Fruit fly (Drosophila melanogaster) whole organism, prepupa: ENCODE results near the gene Sap130.

ENCODE experiments used
- Blimp-1 ChIP-seq: fragments of 200-800 bp; sonication (Bioruptor generic); optimal IDR thresholded peaks from 3 replicates; lab custom pipeline; 2017; ENCODE audit warnings: missing biosample characterization, missing genetic modification characterization, mild to moderate bottlenecking, moderate library complexity, missing genetic modification reagents
- CG10631 ChIP-seq: fragments of 200-800 bp; sonication (Bioruptor generic); optimal IDR thresholded peaks from 2 replicates; lab custom pipeline; 2016; ENCODE audit warnings: missing biosample characterization, missing genetic modification characterization
- CG11294 ChIP-seq: fragments of 200-800 bp; sonication (Bioruptor generic); IDR thresholded peaks from 2 replicates; pipeline ENCODE4 v1.3.6; 2022; ENCODE audit warnings: missing biosample characterization, missing genetic modification characterization
- CG11762 ChIP-seq: fragments of 200-800 bp; sonication (Bioruptor generic); optimal IDR thresholded peaks from 3 replicates; lab custom pipeline; 2016; ENCODE audit warnings: missing biosample characterization, missing genetic modification characterization; ENCODE audit not compliant: insufficient read depth
- CG11902 ChIP-seq: fragments of 200-800 bp; sonication (Bioruptor generic); optimal IDR thresholded peaks from 3 replicates; lab custom pipeline; 2016; ENCODE audit warnings: missing biosample characterization, missing genetic modification characterization
- CG15336 ChIP-seq: fragments of 200-800 bp; sonication (Bioruptor generic); IDR thresholded peaks from 2 replicates; pipeline ENCODE4 v1.3.6; 2022; ENCODE audit warnings: missing biosample characterization, missing genetic modification characterization
- CG1621 ChIP-seq: fragments of 200-800 bp; sonication (Bioruptor generic); optimal IDR thresholded peaks from 3 replicates; lab custom pipeline; 2018; ENCODE audit warnings: missing biosample characterization, mild to moderate bottlenecking, missing genetic modification characterization
- CG16779 ChIP-seq: fragments of 200-800 bp; sonication (Bioruptor generic); optimal IDR thresholded peaks from 3 replicates; lab custom pipeline; 2017; ENCODE audit warnings: missing biosample characterization, mild to moderate bottlenecking, missing genetic modification characterization
- CG3032 ChIP-seq: fragments of 200-800 bp; optimal IDR thresholded peaks from 2 replicates; lab custom pipeline; 2019; ENCODE audit warnings: missing biosample characterization, mild to moderate bottlenecking, missing genetic modification characterization, moderate library complexity
- CG31627 ChIP-seq: fragments of 200-800 bp; sonication (Bioruptor generic); optimal IDR thresholded peaks from 3 replicates; lab custom pipeline; 2016; ENCODE audit warnings: missing biosample characterization, missing genetic modification characterization
- CG32006 ChIP-seq: fragments of 200-800 bp; sonication (Bioruptor generic); optimal IDR thresholded peaks from 3 replicates; lab custom pipeline; 2017; ENCODE audit warnings: missing biosample characterization, mild to moderate bottlenecking, missing genetic modification characterization
- CG34406 ChIP-seq: fragments of 200-800 bp; sonication (Bioruptor generic); optimal IDR thresholded peaks from 3 replicates; lab custom pipeline; 2016; ENCODE audit warnings: missing biosample characterization, missing genetic modification characterization
- CG3919 ChIP-seq: fragments of 200-800 bp; sonication (Bioruptor generic); optimal IDR thresholded peaks from 3 replicates; lab custom pipeline; 2016; ENCODE audit warnings: missing biosample characterization, missing genetic modification characterization
- CG4318 ChIP-seq: fragments of 200-800 bp; sonication (Bioruptor generic); optimal IDR thresholded peaks from 3 replicates; lab custom pipeline; 2017; ENCODE audit warnings: missing biosample characterization, mild to moderate bottlenecking, missing genetic modification characterization
- CG6276 ChIP-seq: fragments of 200-800 bp; sonication (Bioruptor generic); optimal IDR thresholded peaks from 2 replicates; lab custom pipeline; 2017; ENCODE audit warnings: missing biosample characterization, mild to moderate bottlenecking, missing genetic modification characterization
- CG6792 ChIP-seq: fragments of 200-800 bp; sonication (Bioruptor generic); optimal IDR thresholded peaks from 3 replicates; lab custom pipeline; 2016; ENCODE audit warnings: missing biosample characterization, missing genetic modification characterization
- CG6808 ChIP-seq: fragments of 200-800 bp; sonication (Bioruptor generic); optimal IDR thresholded peaks from 3 replicates; lab custom pipeline; 2017; ENCODE audit warnings: missing biosample characterization, missing genetic modification characterization, mild to moderate bottlenecking, moderate library complexity, missing genetic modification reagents
- CG6854 ChIP-seq: fragments of 200-800 bp; sonication (Bioruptor generic); optimal IDR thresholded peaks from 2 replicates; lab custom pipeline; 2017; ENCODE audit warnings: missing biosample characterization, mild to moderate bottlenecking, missing genetic modification characterization
- CG8119 ChIP-seq: fragments of 200-800 bp; sonication (Bioruptor generic); IDR thresholded peaks from 3 replicates; pipeline ENCODE4 v1.3.6; 2022; ENCODE audit warnings: missing biosample characterization, missing genetic modification characterization
- CG8319 ChIP-seq: fragments of 200-800 bp; sonication (Bioruptor generic); optimal IDR thresholded peaks from 3 replicates; lab custom pipeline; 2016; ENCODE audit warnings: missing biosample characterization, missing genetic modification characterization
- CG8632 ChIP-seq: fragments of 200-800 bp; sonication (Bioruptor generic); optimal IDR thresholded peaks from 3 replicates; lab custom pipeline; 2016; ENCODE audit warnings: missing biosample characterization, missing genetic modification characterization
- Eip75B ChIP-seq: fragments of 200-800 bp; sonication (Bioruptor generic); optimal IDR thresholded peaks from 3 replicates; lab custom pipeline; 2016; ENCODE audit warnings: missing biosample characterization, missing genetic modification characterization
- Eip78C ChIP-seq: fragments of 200-800 bp; sonication (Bioruptor generic); peaks from one replicate; lab custom pipeline; 2016; ENCODE audit warnings: missing biosample characterization, missing genetic modification characterization
- Eip93F ChIP-seq: fragments of 200-800 bp; sonication (Bioruptor generic); optimal IDR thresholded peaks from 2 replicates; lab custom pipeline; 2016; ENCODE audit warnings: missing biosample characterization, mild to moderate bottlenecking, missing genetic modification characterization
- Ets96B ChIP-seq: fragments of 200-800 bp; optimal IDR thresholded peaks from 2 replicates; lab custom pipeline; 2019; ENCODE audit warnings: missing biosample characterization, mild to moderate bottlenecking, missing genetic modification characterization, moderate library complexity
- Gug ChIP-seq: fragments of 200-800 bp; sonication (Bioruptor generic); IDR thresholded peaks from 2 replicates; pipeline ENCODE4 v1.3.6; 2022; ENCODE audit warnings: missing biosample characterization, missing genetic modification characterization
- Hr38 ChIP-seq: sonication (Bioruptor generic); optimal IDR thresholded peaks from 2 replicates; lab custom pipeline; 2016; ENCODE audit warnings: missing biosample characterization, missing genetic modification characterization
- Hr4 ChIP-seq: fragments of 200-800 bp; sonication (Bioruptor generic); optimal IDR thresholded peaks from 3 replicates; lab custom pipeline; 2016; ENCODE audit warnings: missing biosample characterization, missing genetic modification characterization
- Lpt ChIP-seq: fragments of 200-800 bp; sonication (Bioruptor generic); optimal IDR thresholded peaks from 3 replicates; lab custom pipeline; 2016; ENCODE audit warnings: missing biosample characterization, missing genetic modification characterization
- Met ChIP-seq: fragments of 200-800 bp; sonication (Bioruptor generic); optimal IDR thresholded peaks from 3 replicates; lab custom pipeline; 2016; ENCODE audit warnings: missing biosample characterization, missing genetic modification characterization
- OdsH ChIP-seq: fragments of 200-800 bp; sonication (Bioruptor generic); optimal IDR thresholded peaks from 3 replicates; lab custom pipeline; 2016; ENCODE audit warnings: missing biosample characterization, missing genetic modification characterization
- Smox ChIP-seq: fragments of 200-800 bp; sonication (Bioruptor generic); optimal IDR thresholded peaks from 3 replicates; lab custom pipeline; 2016; ENCODE audit warnings: missing biosample characterization, missing genetic modification characterization
- Sox102F ChIP-seq: fragments of 200-800 bp; sonication (Bioruptor generic); optimal IDR thresholded peaks from 2 replicates; lab custom pipeline; 2016; ENCODE audit warnings: missing biosample characterization, mild to moderate bottlenecking, missing genetic modification characterization
- Sox14 ChIP-seq: fragments of 200-800 bp; sonication (Bioruptor generic); optimal IDR thresholded peaks from 3 replicates; lab custom pipeline; 2016; ENCODE audit warnings: missing biosample characterization, missing genetic modification characterization
- Sox15 ChIP-seq: fragments of 200-800 bp; sonication (Bioruptor generic); optimal IDR thresholded peaks from 3 replicates; lab custom pipeline; 2016; ENCODE audit warnings: missing biosample characterization, missing genetic modification characterization
- achi ChIP-seq: fragments of 200-800 bp; sonication (Bioruptor generic); optimal IDR thresholded peaks from 3 replicates; lab custom pipeline; 2016; ENCODE audit warnings: missing biosample characterization, missing genetic modification characterization
- acj6 ChIP-seq: fragments of 200-800 bp; sonication (Bioruptor generic); optimal IDR thresholded peaks from 3 replicates; lab custom pipeline; 2016; ENCODE audit warnings: missing biosample characterization, missing genetic modification characterization
- dac ChIP-seq: fragments of 200-800 bp; sonication (Bioruptor generic); optimal IDR thresholded peaks from 2 replicates; lab custom pipeline; 2017; ENCODE audit warnings: missing biosample characterization, mild to moderate bottlenecking, missing genetic modification characterization
- dsx ChIP-seq: fragments of 200-800 bp; optimal IDR thresholded peaks from 3 replicates; lab custom pipeline; 2019; ENCODE audit warnings: missing biosample characterization, mild to moderate bottlenecking, missing genetic modification characterization, moderate library complexity; ENCODE audit not compliant: poor library complexity, severe bottlenecking
- eg ChIP-seq: fragments of 200-800 bp; sonication (Bioruptor generic); IDR thresholded peaks from 3 replicates; pipeline ENCODE4 v1.3.6; 2022; ENCODE audit warnings: missing biosample characterization, missing genetic modification characterization
- esn ChIP-seq: fragments of 200-800 bp; sonication (Bioruptor generic); optimal IDR thresholded peaks from 2 replicates; lab custom pipeline; 2016; ENCODE audit warnings: missing biosample characterization, mild to moderate bottlenecking, missing genetic modification characterization, moderate library complexity
- fd85E ChIP-seq: fragments of 200-800 bp; sonication (Bioruptor generic); optimal IDR thresholded peaks from 3 replicates; lab custom pipeline; 2016; ENCODE audit warnings: missing biosample characterization, missing genetic modification characterization
- lz ChIP-seq: fragments of 200-800 bp; sonication (Bioruptor generic); optimal IDR thresholded peaks from 3 replicates; lab custom pipeline; 2016; ENCODE audit warnings: missing biosample characterization, missing genetic modification characterization
- net ChIP-seq: fragments of 200-800 bp; sonication (Bioruptor generic); optimal IDR thresholded peaks from 3 replicates; lab custom pipeline; 2016; ENCODE audit warnings: missing biosample characterization, missing genetic modification characterization
- salr ChIP-seq, 2 experiments: fragments of 200-800 bp; sonication (Bioruptor generic); optimal IDR thresholded peaks; 3 replicates each; lab custom pipeline; 2016 to 2018; ENCODE audit warnings: missing biosample characterization in 2 of 2, missing genetic modification characterization in 2 of 2, mild to moderate bottlenecking in 1 of 2
- spab ChIP-seq: fragments of 200-800 bp; sonication (Bioruptor generic); optimal IDR thresholded peaks from 2 replicates; lab custom pipeline; 2017; ENCODE audit warnings: missing biosample characterization, mild to moderate bottlenecking, missing genetic modification characterization, missing genetic modification reagents
- svp ChIP-seq: fragments of 200-800 bp; sonication (Bioruptor generic); peaks from one replicate; lab custom pipeline; 2016; ENCODE audit warnings: missing biosample characterization, missing genetic modification characterization
- topi ChIP-seq: fragments of 200-800 bp; sonication (Bioruptor generic); optimal IDR thresholded peaks from 3 replicates; lab custom pipeline; 2016; ENCODE audit warnings: missing biosample characterization, missing genetic modification characterization
- vri ChIP-seq: fragments of 200-800 bp; sonication (Bioruptor generic); optimal IDR thresholded peaks from 3 replicates; lab custom pipeline; 2016; ENCODE audit warnings: missing biosample characterization, mild to moderate bottlenecking, missing genetic modification characterization

The Sap130 gene

dm6 chr3L:12800167-12800566 lies 5.5 kb upstream of the Sap130 start:
- TF ChIP-seq Lpt (GFP tag; lab: Kevin White, UChicago) (no peak), Hr38 (GFP tag; lab: Kevin White, UChicago) (no peak), CG8119 (GFP tag; lab: Robert Waterston, UW) (peak; percentile 40; the same call in 1 of the 3 replicates), achi (GFP tag; lab: Kevin White, UChicago) (no peak), dac (no peak), vri (GFP tag; lab: Kevin White, UChicago) (no peak), Eip75B (GFP tag; lab: Kevin White, UChicago) (no peak), acj6 (no peak), CG1621 (tag; lab: Kevin White, UChicago) (no peak), CG11762 (GFP tag; lab: Kevin White, UChicago) (no peak), svp (GFP tag; lab: Kevin White, UChicago) (peak; percentile 7), CG11294 (no peak), Sox14 (no peak), Smox (GFP tag; lab: Kevin White, UChicago) (no peak), Sox102F (GFP tag; lab: Kevin White, UChicago) (no peak), spab (GFP tag; lab: Kevin White, UChicago) (no peak), CG6854 (GFP tag; lab: Kevin White, UChicago) (no peak), CG16779 (tag; lab: Kevin White, UChicago) (no peak), CG11902 (no peak), CG15336 (GFP tag; lab: Robert Waterston, UW) (peak; percentile 30; the same call in 1 of the 2 replicates), Ets96B (no peak), CG31627 (GFP tag; lab: Kevin White, UChicago) (no peak), topi (GFP tag; lab: Kevin White, UChicago) (no peak), Eip78C (GFP tag; lab: Kevin White, UChicago) (no peak), CG10631 (GFP tag; lab: Kevin White, UChicago) (no peak), Sox15 (GFP tag; lab: Kevin White, UChicago) (no peak), eg (GFP tag; lab: Robert Waterston, UW) (peak; percentile 44; the same call in 1 of the 3 replicates), CG34406 (GFP tag; lab: Kevin White, UChicago) (no peak), Gug (GFP tag; lab: Robert Waterston, UW) (no peak), Blimp-1 (no peak), CG6808 (GFP tag; lab: Kevin White, UChicago) (no peak), OdsH (GFP tag; lab: Kevin White, UChicago) (no peak), CG6792 (GFP tag; lab: Kevin White, UChicago) (no peak), Eip93F (no peak), CG8632 (no peak), CG32006 (peak; percentile 19), lz (no peak), salr (GFP tag; optimal IDR thresholded peaks at IDR 0.05; lab: Kevin White, UChicago) (no peak), CG4318 (no peak), CG3919 (GFP tag; lab: Kevin White, UChicago) (no peak), fd85E (GFP tag; lab: Kevin White, UChicago) (no peak), dsx (GFP tag; lab: Kevin White, UChicago) (no peak), Met (GFP tag; lab: Kevin White, UChicago) (no peak), Hr4 (GFP tag; lab: Kevin White, UChicago) (no peak)

dm6 chr3L:12802443-12802865 lies 3.2 kb upstream of the Sap130 start:
- TF ChIP-seq dac (peak; percentile 57), eg (GFP tag; lab: Robert Waterston, UW) (peak; percentile 91), CG8319 (no peak), Sox15 (GFP tag; lab: Kevin White, UChicago) (no peak), Eip78C (GFP tag; lab: Kevin White, UChicago) (peak; percentile 75), Met (GFP tag; lab: Kevin White, UChicago) (no peak), CG6808 (GFP tag; lab: Kevin White, UChicago) (peak; percentile 32), CG3032 (tag; lab: Kevin White, UChicago) (no peak), spab (GFP tag; lab: Kevin White, UChicago) (no peak), achi (GFP tag; lab: Kevin White, UChicago) (peak; percentile 18), fd85E (GFP tag; lab: Kevin White, UChicago) (no peak), Eip93F (peak; percentile 24), CG8119 (GFP tag; lab: Robert Waterston, UW) (peak; percentile 91), acj6 (peak; percentile 18), net (GFP tag; lab: Kevin White, UChicago) (peak; percentile 63), Hr4 (GFP tag; lab: Kevin White, UChicago) (peak; percentile 78), lz (no peak), CG16779 (tag; lab: Kevin White, UChicago) (peak; percentile 77), CG6276 (GFP tag; lab: Kevin White, UChicago) (peak; percentile 95), esn (GFP tag; lab: Kevin White, UChicago) (no peak), CG6854 (GFP tag; lab: Kevin White, UChicago) (no peak), CG11294 (peak; percentile 50; the same call in 1 of the 2 replicates), Lpt (GFP tag; lab: Kevin White, UChicago) (peak; percentile 78), CG11902 (no peak), vri (GFP tag; lab: Kevin White, UChicago) (peak; percentile 86)
